Worm (Caenorhabditis elegans): ENCODE data around the gene srh-113.

Gene srh-113

DNA sequence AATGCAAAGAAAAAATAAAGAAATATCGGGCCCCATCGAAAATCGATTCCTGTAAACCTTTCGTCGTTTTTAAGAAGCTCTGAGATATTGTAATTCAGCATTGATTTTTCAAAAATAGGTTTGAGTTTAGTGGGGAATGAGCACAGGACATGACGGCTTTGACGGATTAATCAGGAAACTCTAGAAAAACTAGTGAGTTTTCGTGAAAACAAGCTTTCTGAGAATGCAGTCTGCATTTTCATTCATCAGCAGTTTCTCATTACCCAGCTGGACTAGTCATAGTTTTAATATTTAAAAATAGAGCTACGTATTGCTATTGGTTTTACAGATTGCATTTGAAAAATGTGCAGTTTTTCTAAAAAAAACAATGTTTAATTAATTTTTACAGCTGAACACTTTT, 20.6 kb upstream of the srh-113 start, which contains the start of gene srz-47:
Gene srz-47 (minus strand): TSS at position 101 of the 400 bp plus-strand sequence.
- no peak for TF ChIP-seq flh-1 (GFP tag; optimal IDR thresholded peaks at IDR 0.05)
- no peak for TF ChIP-seq blmp-1 (tag; optimal IDR thresholded peaks at IDR 0.05)
- no peak for TF ChIP-seq cnd-1 (tag; optimal IDR thresholded peaks at IDR 0.05)
- no peak for TF ChIP-seq elt-1 (tag; optimal IDR thresholded peaks at IDR 0.05; ENCODE audit: borderline replicate concordance, insufficient read depth)
- no peak for TF ChIP-seq nhr-28 (tag; optimal IDR thresholded peaks at IDR 0.05)
- TF ChIP-seq mls-2 (tag; optimal IDR thresholded peaks at IDR 0.05): no peak
- no peak for TF ChIP-seq unc-62 (GFP tag; optimal IDR thresholded peaks at IDR 0.05)
- TF ChIP-seq sem-2 (GFP tag; optimal IDR thresholded peaks at IDR 0.05): no peak
- TF ChIP-seq ceh-39 (tag; optimal IDR thresholded peaks at IDR 0.05): no peak
- no peak for TF ChIP-seq mep-1 (tag; optimal IDR thresholded peaks at IDR 0.05)
- TF ChIP-seq pha-4 (tag; optimal IDR thresholded peaks at IDR 0.05): no peak
- TF ChIP-seq ham-2 (GFP tag; optimal IDR thresholded peaks at IDR 0.05): no peak
- TF ChIP-seq unc-120 (tag; optimal IDR thresholded peaks at IDR 0.05; ENCODE audit: poor library complexity, severe bottlenecking): no peak
- TF ChIP-seq lin-13 (tag; optimal IDR thresholded peaks at IDR 0.05): no peak
- no peak for TF ChIP-seq nhr-76 (tag; optimal IDR thresholded peaks at IDR 0.05)
- no peak for TF ChIP-seq ceh-43 (GFP tag; optimal IDR thresholded peaks at IDR 0.05)
- no peak for TF ChIP-seq elt-3 (tag; optimal IDR thresholded peaks at IDR 0.05)

DNA sequence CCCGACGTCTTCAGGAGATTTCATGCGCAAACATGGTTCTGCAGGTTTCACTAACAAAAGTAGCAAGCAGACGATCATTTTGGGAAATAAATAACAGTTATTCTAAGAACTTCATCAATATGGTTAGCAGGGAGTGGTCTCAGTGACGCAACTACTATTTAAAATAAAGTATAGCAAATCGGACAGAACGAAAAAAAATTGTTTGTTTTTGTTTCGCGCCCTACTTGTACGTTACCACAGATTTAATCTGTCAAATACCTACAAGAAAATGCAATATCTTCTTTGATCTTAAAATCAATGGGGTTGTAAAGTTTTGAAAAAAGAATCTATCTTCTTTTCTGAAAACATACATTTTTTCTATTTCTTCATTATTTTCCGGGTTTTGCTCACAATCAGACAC, 13.9 kb upstream of the srh-113 start, which contains the start of gene srz-96:
Gene srz-96 (plus strand): TSS at position 301 of the 400 bp plus-strand sequence.
- TF ChIP-seq ceh-83 (GFP tag; optimal IDR thresholded peaks at IDR 0.05): no peak
- no peak for TF ChIP-seq drap-1 (GFP tag; optimal IDR thresholded peaks at IDR 0.05)
- no peak for TF ChIP-seq M03D4.4 (tag; optimal IDR thresholded peaks at IDR 0.05)
- no peak for TF ChIP-seq ham-2 (GFP tag; optimal IDR thresholded peaks at IDR 0.05)
- no peak for TF ChIP-seq lsy-2 (tag; optimal IDR thresholded peaks at IDR 0.05)
- no peak for TF ChIP-seq tbx-8 (GFP tag; optimal IDR thresholded peaks at IDR 0.05)
- no peak for TF ChIP-seq blmp-1 (tag; optimal IDR thresholded peaks at IDR 0.05)
- no peak for TF ChIP-seq ceh-39 (tag; optimal IDR thresholded peaks at IDR 0.05)
- TF ChIP-seq elt-1 (tag; optimal IDR thresholded peaks at IDR 0.05; ENCODE audit: borderline replicate concordance, insufficient read depth): no peak
- no peak for TF ChIP-seq ces-1 (GFP tag; optimal IDR thresholded peaks at IDR 0.05)
- no peak for TF ChIP-seq elt-3 (tag; optimal IDR thresholded peaks at IDR 0.05)
- TF ChIP-seq cnd-1 (tag; optimal IDR thresholded peaks at IDR 0.05): no peak
- no peak for TF ChIP-seq mep-1 (tag; optimal IDR thresholded peaks at IDR 0.05)
- no peak for TF ChIP-seq pha-4 (tag; optimal IDR thresholded peaks at IDR 0.05)

DNA sequence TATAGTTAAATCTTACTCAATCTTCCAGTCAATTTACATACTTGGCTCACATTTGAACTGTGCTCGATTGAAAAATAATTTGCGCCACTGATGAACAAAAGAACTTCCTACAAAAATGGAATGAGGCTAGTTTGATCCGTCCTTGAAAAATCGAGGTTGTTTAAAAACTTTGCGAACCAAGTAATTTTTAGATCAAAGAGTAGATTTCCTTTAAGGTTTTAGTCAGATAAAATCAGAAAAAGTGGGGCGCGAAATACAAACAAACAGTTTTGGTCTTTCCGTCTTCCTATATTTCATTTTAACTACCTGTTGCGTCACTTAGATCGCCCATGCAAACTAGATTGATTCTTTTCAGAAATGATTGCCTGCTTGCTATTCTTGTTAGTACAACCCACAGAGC, 11.0 kb upstream of the srh-113 start, which contains the start of gene Y68A4A.10:
Gene Y68A4A.10 (plus strand): TSS at position 301 of the 400 bp plus-strand sequence.
- TF ChIP-seq ztf-11 (tag; optimal IDR thresholded peaks at IDR 0.05) (no peak), cnd-1 (tag; optimal IDR thresholded peaks at IDR 0.05) (no peak), unc-39 (tag; optimal IDR thresholded peaks at IDR 0.05) (no peak), tbx-8 (GFP tag; optimal IDR thresholded peaks at IDR 0.05) (no peak), unc-62 (GFP tag; optimal IDR thresholded peaks at IDR 0.05) (no peak), lin-32 (GFP tag; optimal IDR thresholded peaks at IDR 0.05) (no peak), nhr-12 (tag; optimal IDR thresholded peaks at IDR 0.05) (no peak), zip-8 (tag; optimal IDR thresholded peaks at IDR 0.05) (no peak), ces-1 (GFP tag; optimal IDR thresholded peaks at IDR 0.05) (no peak), bed-3 (GFP tag; optimal IDR thresholded peaks at IDR 0.05) (no peak), ham-2 (GFP tag; optimal IDR thresholded peaks at IDR 0.05) (no peak), ceh-43 (GFP tag; optimal IDR thresholded peaks at IDR 0.05) (no peak), nhr-28 (tag; optimal IDR thresholded peaks at IDR 0.05) (no peak), pha-4 (tag; optimal IDR thresholded peaks at IDR 0.05) (no peak)

ce11 chrV:17206469-17206868, 6.4 kb upstream of the srh-113 start:
- no peak for TF ChIP-seq snpc-4 (tag; optimal IDR thresholded peaks at IDR 0.05)
- no peak for TF ChIP-seq nhr-76 (tag; optimal IDR thresholded peaks at IDR 0.05)
- TF ChIP-seq mls-2 (tag; optimal IDR thresholded peaks at IDR 0.05): no peak
- no peak for TF ChIP-seq unc-39 (tag; optimal IDR thresholded peaks at IDR 0.05)
- TF ChIP-seq drap-1 (GFP tag; optimal IDR thresholded peaks at IDR 0.05): no peak

DNA sequence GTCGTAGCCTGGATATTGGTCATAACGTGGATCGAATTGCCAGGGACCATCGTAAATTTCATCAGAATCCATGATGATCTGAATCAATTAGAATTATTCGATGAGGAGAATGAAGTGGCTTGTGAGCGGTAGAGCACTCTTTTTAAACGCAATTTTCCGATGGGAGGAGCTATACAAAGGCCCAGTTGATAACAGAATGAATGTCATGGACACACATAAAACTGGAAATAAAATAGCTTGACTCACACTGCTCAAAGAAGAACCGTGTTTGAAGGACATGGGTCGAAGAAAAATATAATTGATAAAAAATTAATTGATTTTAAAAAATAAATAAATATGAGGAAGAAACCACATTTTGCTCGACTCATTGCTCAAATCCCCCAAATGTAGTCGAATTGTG, 4.8 kb upstream of the srh-113 start, which contains the start of gene Y68A4A.13:
Gene Y68A4A.13 (minus strand): TSS at position 101 of the 400 bp plus-strand sequence.
- TF ChIP-seq unc-120 (tag; optimal IDR thresholded peaks at IDR 0.05; ENCODE audit: poor library complexity, severe bottlenecking) (no peak), elt-3 (tag; optimal IDR thresholded peaks at IDR 0.05) (no peak), mls-2 (tag; optimal IDR thresholded peaks at IDR 0.05) (no peak), nhr-237 (tag; optimal IDR thresholded peaks at IDR 0.05) (no peak), unc-39 (tag; optimal IDR thresholded peaks at IDR 0.05) (no peak), snpc-4 (tag; optimal IDR thresholded peaks at IDR 0.05) (no peak), unc-62 (GFP tag; optimal IDR thresholded peaks at IDR 0.05) (no peak), ztf-11 (tag; optimal IDR thresholded peaks at IDR 0.05) (no peak), ceh-83 (GFP tag; optimal IDR thresholded peaks at IDR 0.05) (no peak), nhr-12 (tag; optimal IDR thresholded peaks at IDR 0.05) (no peak), nhr-76 (tag; optimal IDR thresholded peaks at IDR 0.05) (no peak), ces-1 (GFP tag; optimal IDR thresholded peaks at IDR 0.05) (no peak)

Data from whole organism, mixed stage, embryonic.